Fruit fly (Drosophila melanogaster) whole organism, pupa: ENCODE results near the gene CG11696.

Source experiments
- CG10348 ChIP-seq: fragments of 200-800 bp; sonication (Bioruptor generic); IDR thresholded peaks from 2 replicates; pipeline ENCODE4 v1.3.6; 2022; ENCODE audit warnings: missing biosample characterization, missing genetic modification characterization
- CG12605 ChIP-seq: fragments of 200-800 bp; sonication (Bioruptor generic); IDR thresholded peaks from 2 replicates; pipeline ENCODE4 v1.3.6; 2022; ENCODE audit warnings: missing biosample characterization, missing genetic modification characterization
- CG13204 ChIP-seq: fragments of 200-800 bp; sonication (Bioruptor generic); optimal IDR thresholded peaks from 2 replicates; lab custom pipeline; 2018; ENCODE audit warnings: missing biosample characterization, mild to moderate bottlenecking, missing genetic modification characterization, moderate library complexity
- CG14655 ChIP-seq: fragments of 200-800 bp; sonication (Bioruptor generic); optimal IDR thresholded peaks from 3 replicates; lab custom pipeline; 2017; ENCODE audit warnings: mild to moderate bottlenecking, missing biosample characterization, missing genetic modification reagents, missing genetic modification characterization
- CG15710 ChIP-seq: fragments of 200-800 bp; sonication (Bioruptor generic); optimal IDR thresholded peaks from 2 replicates; lab custom pipeline; 2018; ENCODE audit warnings: missing biosample characterization, mild to moderate bottlenecking, missing genetic modification characterization, moderate library complexity
- CG17806 ChIP-seq: fragments of 200-800 bp; sonication (Bioruptor generic); optimal IDR thresholded peaks from 2 replicates; lab custom pipeline; 2018; ENCODE audit warnings: missing biosample characterization, mild to moderate bottlenecking, missing genetic modification characterization, moderate library complexity
- CG32121 ChIP-seq: fragments of 200-800 bp; sonication (Bioruptor generic); IDR thresholded peaks from 2 replicates; pipeline ENCODE4 v1.3.6; 2022; ENCODE audit warnings: missing biosample characterization, missing genetic modification characterization
- CG34367 ChIP-seq: fragments of 200-800 bp; sonication (Bioruptor generic); optimal IDR thresholded peaks from 2 replicates; lab custom pipeline; 2018; ENCODE audit warnings: missing biosample characterization, mild to moderate bottlenecking, missing genetic modification characterization
- CG4496 ChIP-seq: fragments of 200-800 bp; sonication (Bioruptor generic); IDR thresholded peaks from 3 replicates; pipeline ENCODE4 v1.3.6; 2022; ENCODE audit warnings: missing biosample characterization, missing genetic modification characterization
- CG8159 ChIP-seq: fragments of 200-800 bp; sonication (Bioruptor generic); optimal IDR thresholded peaks from 3 replicates; lab custom pipeline; 2018; ENCODE audit warnings: missing biosample characterization, mild to moderate bottlenecking, missing genetic modification characterization, moderate library complexity
- CG8301 ChIP-seq: fragments of 200-800 bp; sonication (Bioruptor generic); optimal IDR thresholded peaks from 2 replicates; lab custom pipeline; 2018; ENCODE audit warnings: missing biosample characterization, mild to moderate bottlenecking, missing genetic modification characterization
- CG9948 ChIP-seq: fragments of 200-800 bp; sonication (Bioruptor generic); optimal IDR thresholded peaks from 2 replicates; lab custom pipeline; 2018; ENCODE audit warnings: missing biosample characterization, mild to moderate bottlenecking, missing genetic modification characterization, moderate library complexity
- D1 ChIP-seq: fragments of 200-800 bp; sonication (Bioruptor generic); optimal IDR thresholded peaks from 2 replicates; lab custom pipeline; 2018; ENCODE audit warnings: missing biosample characterization, mild to moderate bottlenecking, missing genetic modification characterization, moderate library complexity
- EcR ChIP-seq: fragments of 200-800 bp; sonication (Bioruptor generic); optimal IDR thresholded peaks from 3 replicates; lab custom pipeline; 2019; ENCODE audit warnings: missing biosample characterization, missing genetic modification characterization, mild to moderate bottlenecking, moderate library complexity, missing genetic modification reagents
- Ets98B ChIP-seq: fragments of 200-800 bp; sonication (Bioruptor generic); IDR thresholded peaks from 2 replicates; pipeline ENCODE4 v1.3.6; 2022; ENCODE audit warnings: missing biosample characterization, missing genetic modification characterization
- Pif1A ChIP-seq: fragments of 200-800 bp; sonication (Bioruptor generic); optimal IDR thresholded peaks from 3 replicates; lab custom pipeline; 2016; ENCODE audit warnings: missing biosample characterization, missing genetic modification characterization
- Pif1B ChIP-seq: fragments of 200-800 bp; sonication (Bioruptor generic); optimal IDR thresholded peaks from 3 replicates; lab custom pipeline; 2016; ENCODE audit warnings: missing biosample characterization, missing genetic modification characterization
- Snoo ChIP-seq: fragments of 200-800 bp; sonication (Bioruptor generic); optimal IDR thresholded peaks from 3 replicates; lab custom pipeline; 2017; ENCODE audit warnings: missing biosample characterization, mild to moderate bottlenecking, missing genetic modification characterization, inconsistent platforms
- fd96Ca ChIP-seq: fragments of 200-800 bp; sonication (Bioruptor generic); IDR thresholded peaks from 3 replicates; pipeline ENCODE4 v1.3.6; 2022; ENCODE audit warnings: missing biosample characterization, missing genetic modification characterization
- gl ChIP-seq: fragments of 200-800 bp; sonication (Bioruptor generic); optimal IDR thresholded peaks from 2 replicates; lab custom pipeline; 2018; ENCODE audit warnings: missing biosample characterization, mild to moderate bottlenecking, missing genetic modification characterization
- rn ChIP-seq: fragments of 200-800 bp; sonication (Bioruptor generic); IDR thresholded peaks from 2 replicates; pipeline ENCODE4 v1.3.6; 2022; ENCODE audit warnings: missing biosample characterization, missing genetic modification characterization

Gene CG11696

DNA sequence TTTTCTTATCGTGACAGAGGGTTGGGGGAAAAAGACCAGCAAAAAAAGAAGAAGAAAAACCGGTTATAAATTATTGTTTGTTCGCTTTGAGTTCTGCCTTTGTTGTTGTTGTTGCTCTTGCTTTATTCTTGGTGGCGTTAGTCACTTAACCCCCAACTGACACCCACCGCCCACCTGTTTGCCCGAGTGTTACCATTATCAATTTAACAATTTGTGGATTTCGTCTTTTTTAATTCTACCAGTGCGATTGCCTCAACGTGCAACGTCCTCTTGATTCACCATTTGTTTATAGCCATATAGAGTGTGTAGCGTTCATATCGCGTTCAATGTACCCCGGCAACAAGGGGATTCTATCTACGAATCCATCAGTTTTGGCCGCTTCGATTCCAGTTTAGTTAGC, 27.9 kb downstream of the CG11696 start:
- TF ChIP-seq CG12605 (GFP tag; lab: Robert Waterston, UW) = 0 out of 2 replicates have a peak, but pooled peaks have one; percentile 22
- no peak for TF ChIP-seq CG10348

DNA sequence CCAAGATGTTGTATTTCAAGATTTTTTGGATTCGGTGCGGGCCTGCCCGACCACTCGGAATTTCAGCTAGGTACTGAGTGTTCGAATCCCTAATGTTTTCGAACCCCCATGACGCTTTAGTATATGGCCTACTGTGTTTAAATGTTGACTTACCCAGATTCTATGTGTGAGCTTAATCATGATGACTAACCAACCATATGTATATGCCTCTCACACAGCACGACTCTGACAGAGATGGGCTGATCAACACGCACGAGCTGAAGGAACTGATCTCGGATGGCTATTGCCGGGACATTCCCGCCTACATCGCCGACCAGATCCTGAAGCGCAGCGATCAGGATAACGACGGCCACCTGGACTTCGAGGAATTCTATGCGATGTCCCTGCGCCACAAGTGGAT, 30.6 kb downstream of the CG11696 start, which contains the start of gene CG2533:
CG2533 (minus strand) TSS at position 101 of the 400 bp plus-strand sequence.
- TF ChIP-seq fd96Ca (GFP tag; lab: Robert Waterston, UW) = no peak
- no peak for TF ChIP-seq rn (GFP tag; lab: Robert Waterston, UW)
- TF ChIP-seq CG4496 = no peak
- no peak for TF ChIP-seq D1 (tag; lab: Kevin White, UChicago)
- TF ChIP-seq Snoo (tag; lab: Kevin White, UChicago) = no peak
- no peak for TF ChIP-seq CG15710
- TF ChIP-seq Ets98B (GFP tag; lab: Robert Waterston, UW) = no peak
- no peak for TF ChIP-seq CG32121 (GFP tag; lab: Robert Waterston, UW)
- TF ChIP-seq CG17806 (tag; lab: Kevin White, UChicago) = no peak
- no peak for TF ChIP-seq CG8159 (tag; lab: Kevin White, UChicago)
- TF ChIP-seq CG14655 (GFP tag; lab: Kevin White, UChicago) = no peak
- no peak for TF ChIP-seq gl (tag; lab: Kevin White, UChicago)
- no peak for TF ChIP-seq CG34367
- TF ChIP-seq CG12605 (GFP tag; lab: Robert Waterston, UW) = no peak
- TF ChIP-seq CG9948 = no peak
- no peak for TF ChIP-seq EcR
- no peak for TF ChIP-seq CG8301
- TF ChIP-seq CG13204 = no peak
- no peak for TF ChIP-seq Pif1A (GFP tag; lab: Kevin White, UChicago)
- TF ChIP-seq CG10348 = no peak

- peak; percentile 55 for TF ChIP-seq EcR
- no peak for TF ChIP-seq CG34367
Observed at dm6 chrX:11611056-11611644, 37.6 kb downstream of the CG11696 start.

DNA sequence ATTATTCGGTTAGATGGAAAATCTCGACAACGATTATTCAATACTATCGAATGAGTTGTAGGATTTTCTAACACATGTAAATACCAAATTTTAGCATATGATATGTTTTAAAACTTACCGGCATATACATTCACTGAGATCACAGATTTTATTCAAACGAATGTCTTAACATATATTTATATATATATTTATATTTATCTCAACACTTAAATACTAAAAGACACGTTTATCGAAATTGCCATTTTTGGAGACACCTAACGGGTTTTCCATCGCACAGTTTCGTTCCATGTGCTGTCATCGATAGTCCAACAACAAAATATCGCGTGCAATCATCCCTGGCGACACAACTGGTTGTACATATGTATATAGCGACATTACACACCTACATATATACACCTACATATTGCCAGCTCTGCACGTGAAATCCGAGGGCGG, 38.1 kb downstream of the CG11696 start, which contains the start of the genes CG2247 and CG1703:
CG2247 (minus strand) TSS at position 8 of the 435 bp plus-strand sequence.
CG1703 (plus strand) TSS at position 283 of the 435 bp plus-strand sequence.
- TF ChIP-seq gl (tag; lab: Kevin White, UChicago) = no peak
- TF ChIP-seq Ets98B (GFP tag; lab: Robert Waterston, UW) = no peak
- no peak for TF ChIP-seq CG8301
- TF ChIP-seq Pif1A (GFP tag; lab: Kevin White, UChicago) = no peak
- TF ChIP-seq Snoo (tag; lab: Kevin White, UChicago) = no peak
- TF ChIP-seq CG17806 (tag; lab: Kevin White, UChicago) = no peak

DNA sequence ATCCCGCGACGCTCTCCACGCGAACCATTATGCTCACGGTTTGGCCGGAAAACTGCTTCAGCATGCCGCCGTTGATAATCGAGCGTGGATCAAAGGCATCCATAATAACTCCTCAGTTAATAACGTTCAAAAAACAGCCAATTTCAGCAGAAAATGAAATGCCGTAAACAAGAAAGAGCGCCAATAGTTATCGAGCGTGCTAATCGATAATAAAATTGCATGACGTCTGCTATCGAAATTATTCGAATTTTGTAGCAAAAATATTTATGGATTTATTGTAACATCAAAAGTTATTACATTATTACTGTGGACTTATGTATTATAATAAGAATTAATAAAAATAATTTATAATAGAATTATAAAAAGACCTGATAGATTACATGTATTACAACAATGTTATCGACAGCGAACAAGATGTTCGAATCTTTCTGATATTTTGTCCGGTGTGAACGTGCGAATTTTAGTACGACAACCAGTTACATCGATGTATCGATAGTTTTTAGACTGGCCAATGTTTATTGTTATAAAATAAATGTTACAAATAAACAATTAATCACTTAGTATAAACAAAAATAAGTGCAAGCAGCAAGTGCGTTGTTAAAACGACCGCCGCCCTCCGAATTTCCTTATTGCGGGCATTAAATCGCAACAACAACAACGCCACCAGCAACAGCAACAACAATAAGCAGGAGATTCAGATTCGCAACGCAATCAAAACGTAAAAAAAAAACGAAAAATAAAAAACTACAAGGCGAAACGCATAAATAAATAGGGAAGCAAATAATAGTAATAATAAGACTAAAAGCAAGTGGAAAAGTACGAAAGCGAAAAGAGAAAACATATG, 42.3 kb downstream of the CG11696 start, which contains the start of the genes RPA3 and Met:
RPA3 (minus strand) TSS at position 189 of the 844 bp plus-strand sequence.
Met (plus strand) TSS at position 473 of the 844 bp plus-strand sequence.
- no peak for TF ChIP-seq Pif1A (GFP tag; lab: Kevin White, UChicago)
- no peak for TF ChIP-seq gl (tag; lab: Kevin White, UChicago)
- peak; percentile 6 for TF ChIP-seq CG34367

dm6 chrX:11616496-11616952, 43.0 kb downstream of the CG11696 start:
- no peak for TF ChIP-seq CG14655 (GFP tag; lab: Kevin White, UChicago)
- TF ChIP-seq CG12605 (GFP tag; lab: Robert Waterston, UW) = peak; percentile 44
- 0 out of 3 replicates have a peak, but pooled peaks have one; percentile 33 for TF ChIP-seq CG4496
- TF ChIP-seq, all 21 proteins: peak for 2

DNA sequence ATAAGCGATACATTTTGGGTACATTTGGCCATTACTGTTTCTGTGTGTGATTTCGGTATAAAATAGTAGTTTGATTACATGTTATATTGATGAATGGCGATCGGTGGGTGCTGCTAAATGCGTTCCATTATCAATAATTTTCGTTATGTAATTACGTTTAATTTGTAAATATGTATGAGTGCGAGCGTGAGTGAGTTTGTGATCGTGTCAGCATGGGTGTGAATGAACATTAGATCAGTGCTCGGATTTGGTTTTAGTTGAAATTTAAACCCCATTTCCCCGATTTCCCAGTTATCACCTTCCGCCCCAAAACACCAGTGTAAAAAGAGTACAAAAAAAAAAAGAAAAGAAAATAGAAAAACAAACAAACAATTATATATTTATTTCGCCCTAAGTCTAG, 46.1 kb downstream of the CG11696 start:
- TF ChIP-seq CG10348 = no peak
- TF ChIP-seq Pif1B (GFP tag; lab: Kevin White, UChicago) = no peak
- TF ChIP-seq CG4496 = no peak
- no peak for TF ChIP-seq CG32121 (GFP tag; lab: Robert Waterston, UW)
